Worm (Caenorhabditis elegans): ENCODE results near the gene sshk-1.

DNA sequence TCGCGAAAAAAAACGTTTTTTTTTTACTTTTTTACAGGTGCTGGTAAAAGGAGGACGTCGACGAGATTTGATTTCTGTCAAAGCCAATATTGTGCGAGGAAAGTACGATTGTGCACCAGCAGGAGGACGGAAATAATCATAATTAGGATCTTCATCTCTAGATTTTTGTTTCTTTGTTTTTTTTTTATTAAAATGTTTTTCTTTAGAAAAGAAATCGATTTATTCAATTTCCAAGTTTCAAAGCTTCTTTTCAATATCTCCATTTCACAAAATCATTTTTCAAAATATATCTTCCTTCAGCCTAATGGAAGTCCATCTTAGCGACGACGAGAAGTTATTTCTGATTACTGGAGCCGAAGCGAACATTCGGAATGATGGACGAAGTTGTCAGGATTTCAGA lies 22.6 kb downstream of the sshk-1 start, which contains the start of gene exos-7:
- TF ChIP-seq flt-1 (GFP tag; IDR thresholded peaks at IDR 0.05) (no peak), cog-1 (tag; optimal IDR thresholded peaks at IDR 0.05) (no peak), ztf-29 (GFP tag; IDR thresholded peaks at IDR 0.05) (no peak), ztf-23 (GFP tag; IDR thresholded peaks at IDR 0.05) (no peak), med-1 (GFP tag; optimal IDR thresholded peaks at IDR 0.05; ENCODE audit: insufficient read depth) (no peak), klf-2 (GFP tag; conservative IDR thresholded peaks at IDR 0.05) (no peak), T22C8.4 (GFP tag; IDR thresholded peaks at IDR 0.05) (no peak), ref-1 (GFP tag; conservative IDR thresholded peaks at IDR 0.05) (no peak), tab-1 (GFP tag; IDR thresholded peaks at IDR 0.05) (no peak)
